Worm (Caenorhabditis elegans): Measurements from ENCODE around the gene ugt-18.

ugt-18 gene

DNA sequence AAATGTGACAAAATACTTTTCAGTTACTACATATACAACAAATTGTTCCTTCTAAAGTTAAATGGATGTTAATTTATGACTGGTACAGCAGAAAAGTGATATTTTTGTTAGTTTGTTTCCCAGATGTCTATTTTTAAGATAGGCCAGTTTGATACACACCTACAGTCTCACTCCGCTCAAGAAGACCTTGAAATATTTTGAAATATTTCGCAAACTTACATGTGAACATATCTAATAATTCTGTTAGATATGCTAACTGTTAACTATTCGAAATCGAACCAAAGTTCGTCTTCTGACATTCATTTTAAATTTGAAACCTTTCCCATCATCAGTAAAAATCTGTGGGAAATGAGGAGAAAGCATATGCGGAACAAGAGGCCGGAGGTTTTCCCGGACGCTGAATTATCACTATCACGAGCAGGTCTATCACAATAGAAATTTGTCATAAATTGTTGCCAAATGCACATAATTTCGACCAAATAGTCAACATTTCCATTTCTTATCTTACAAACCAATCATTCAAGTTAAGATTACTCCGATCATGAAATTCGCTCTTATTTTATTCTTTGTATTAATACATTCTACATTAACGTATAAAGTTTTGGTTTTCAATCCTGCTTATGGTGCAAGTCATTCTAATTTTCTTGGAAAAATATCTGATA is at the start of gene ugt-18, which contains the start of gene ZC443.4:
Gene ugt-18, plus strand, starts transcription at position 469 of the 662 bp plus-strand sequence.
Gene ZC443.4, minus strand, starts transcription at position 95 of the 662 bp plus-strand sequence.
- no peak for TF ChIP-seq unc-62 (GFP tag; optimal IDR thresholded peaks at IDR 0.05)

DNA sequence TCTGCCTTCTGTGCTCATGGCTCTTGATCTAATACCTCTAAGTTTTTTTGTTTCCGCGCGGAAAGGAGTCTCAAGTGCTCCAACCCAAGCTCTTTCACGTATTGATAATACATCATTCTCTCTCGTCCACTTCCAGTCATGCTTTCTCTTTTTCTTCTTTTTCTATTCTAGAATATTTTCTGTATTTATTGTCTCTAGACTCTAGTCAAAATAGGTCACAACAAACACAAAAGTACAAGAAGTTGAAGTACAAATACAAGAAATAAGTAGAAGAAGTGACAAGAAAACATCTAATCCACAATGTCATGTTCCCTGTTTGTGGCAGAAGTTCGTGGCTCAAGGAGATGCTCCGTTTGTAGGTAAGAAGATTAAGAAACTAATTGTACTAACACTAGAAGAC is 46.8 kb upstream of the ugt-18 start, which contains the start of gene ZC455.1:
Gene ZC455.1, plus strand, starts transcription at position 301 of the 400 bp plus-strand sequence.
- TF ChIP-seq unc-62 (GFP tag; optimal IDR thresholded peaks at IDR 0.05), result no peak

DNA sequence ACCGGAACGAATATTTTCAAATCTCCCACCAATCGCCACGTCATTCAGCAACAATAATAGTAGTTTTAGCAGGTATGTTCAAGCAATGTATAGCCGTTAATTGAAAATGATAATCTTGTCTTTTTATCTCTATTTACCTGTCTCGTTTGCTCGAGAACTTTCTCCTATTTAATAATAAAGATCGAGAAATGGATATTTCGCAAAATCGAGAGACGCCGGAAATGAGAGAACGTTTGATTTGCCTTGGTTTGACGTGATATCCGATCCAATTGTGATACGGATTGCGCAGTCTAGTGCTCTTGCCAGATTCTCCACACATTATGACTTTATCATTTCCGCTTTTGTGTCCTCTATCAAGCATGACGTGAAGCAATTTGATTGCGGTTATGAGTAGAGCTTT is 46.2 kb upstream of the ugt-18 start:
- TF ChIP-seq unc-62 (GFP tag; optimal IDR thresholded peaks at IDR 0.05), result no peak

- TF ChIP-seq unc-62 (GFP tag; optimal IDR thresholded peaks at IDR 0.05), result no peak
These were observed 39.8 kb upstream of the ugt-18 start for ce11 chrV:12780248-12780647.

ce11 chrV:12784861-12785260 is 35.2 kb upstream of the ugt-18 start, which contains the start of gene sre-20:
Gene sre-20 (minus strand): TSS chrV:12784961.
- no peak for TF ChIP-seq unc-62 (GFP tag; optimal IDR thresholded peaks at IDR 0.05)

ce11 chrV:12786340-12786739 is 33.7 kb upstream of the ugt-18 start:
- no peak for TF ChIP-seq unc-62 (GFP tag; optimal IDR thresholded peaks at IDR 0.05)

DNA sequence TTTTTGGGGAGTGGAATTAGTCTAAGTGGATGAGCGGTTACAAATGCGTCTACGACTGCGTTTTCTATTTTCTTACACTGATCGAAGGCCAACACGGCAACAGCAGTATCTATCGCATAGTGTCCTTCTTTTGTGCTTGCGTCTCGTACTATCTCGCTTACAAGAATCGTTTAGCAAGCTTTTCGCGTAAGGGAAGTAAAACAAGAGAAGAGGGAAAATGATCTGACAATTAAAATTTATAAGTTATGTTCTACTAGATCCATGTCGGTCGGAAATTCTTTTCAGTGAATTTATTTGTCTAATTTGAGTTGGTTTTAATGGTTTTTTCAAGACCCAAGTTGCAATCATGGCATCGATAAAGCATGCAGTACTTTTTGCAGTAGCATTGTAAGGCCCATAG is 33.0 kb upstream of the ugt-18 start, which contains the start of gene fkb-4:
Gene fkb-4, minus strand, starts transcription at position 101 of the 400 bp plus-strand sequence.
- TF ChIP-seq unc-62 (GFP tag; optimal IDR thresholded peaks at IDR 0.05), result no peak

DNA sequence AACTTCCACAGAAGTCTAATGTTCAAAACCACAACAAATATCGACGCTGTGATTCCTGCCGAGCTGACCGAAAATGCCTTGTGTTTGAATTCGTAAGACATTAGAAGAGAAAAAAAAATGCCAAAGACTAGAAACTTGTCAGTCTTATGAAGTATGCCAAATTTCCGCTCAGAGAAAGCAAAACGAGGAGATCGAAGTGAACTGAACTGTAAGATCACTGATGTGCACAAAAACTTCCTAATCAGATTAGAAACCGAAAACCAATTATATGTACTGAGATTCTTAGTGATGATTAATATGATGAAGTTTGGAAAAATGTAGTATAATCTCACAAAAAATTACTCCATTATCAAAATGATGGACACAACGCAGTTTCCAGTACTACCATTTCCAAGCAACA is 31.6 kb upstream of the ugt-18 start, which contains the start of gene srbc-44:
Gene srbc-44, minus strand, starts transcription at position 101 of the 400 bp plus-strand sequence.
- no peak for TF ChIP-seq unc-62 (GFP tag; optimal IDR thresholded peaks at IDR 0.05)

DNA sequence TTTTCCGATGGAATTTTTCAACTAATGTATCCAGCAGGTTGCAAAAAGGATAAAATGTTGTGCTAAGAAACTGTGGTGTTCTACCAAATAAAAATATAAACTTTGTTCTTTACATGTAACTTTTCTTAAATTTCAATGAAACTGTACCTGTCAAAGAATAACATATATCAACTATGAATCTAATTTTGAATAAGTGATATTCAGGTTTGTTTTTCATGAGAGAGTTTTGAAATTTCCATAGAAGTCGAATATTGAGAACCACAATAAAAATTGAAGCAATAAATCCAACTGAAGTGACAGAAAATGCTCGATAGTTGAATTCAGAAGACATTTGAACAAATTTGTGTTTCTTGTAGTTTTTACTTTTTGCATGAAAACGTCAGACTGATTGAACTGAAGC is 29.9 kb upstream of the ugt-18 start, which contains the start of gene srbc-43:
Gene srbc-43, minus strand, starts transcription at position 331 of the 400 bp plus-strand sequence.
- TF ChIP-seq unc-62 (GFP tag; optimal IDR thresholded peaks at IDR 0.05), result no peak

- no peak for TF ChIP-seq unc-62 (GFP tag; optimal IDR thresholded peaks at IDR 0.05)
These were observed 27.3 kb upstream of the ugt-18 start, which contains the start of gene ugt-5 for ce11 chrV:12792752-12793151. Gene ugt-5 (minus strand): TSS chrV:12792965.

ce11 chrV:12795196-12795595 is 24.9 kb upstream of the ugt-18 start, which contains the start of gene ugt-4:
Gene ugt-4 (minus strand): TSS chrV:12795336.
- no peak for TF ChIP-seq unc-62 (GFP tag; optimal IDR thresholded peaks at IDR 0.05)

- no peak for TF ChIP-seq unc-62 (GFP tag; optimal IDR thresholded peaks at IDR 0.05)
These were observed 24.1 kb upstream of the ugt-18 start for ce11 chrV:12795927-12796326.

DNA sequence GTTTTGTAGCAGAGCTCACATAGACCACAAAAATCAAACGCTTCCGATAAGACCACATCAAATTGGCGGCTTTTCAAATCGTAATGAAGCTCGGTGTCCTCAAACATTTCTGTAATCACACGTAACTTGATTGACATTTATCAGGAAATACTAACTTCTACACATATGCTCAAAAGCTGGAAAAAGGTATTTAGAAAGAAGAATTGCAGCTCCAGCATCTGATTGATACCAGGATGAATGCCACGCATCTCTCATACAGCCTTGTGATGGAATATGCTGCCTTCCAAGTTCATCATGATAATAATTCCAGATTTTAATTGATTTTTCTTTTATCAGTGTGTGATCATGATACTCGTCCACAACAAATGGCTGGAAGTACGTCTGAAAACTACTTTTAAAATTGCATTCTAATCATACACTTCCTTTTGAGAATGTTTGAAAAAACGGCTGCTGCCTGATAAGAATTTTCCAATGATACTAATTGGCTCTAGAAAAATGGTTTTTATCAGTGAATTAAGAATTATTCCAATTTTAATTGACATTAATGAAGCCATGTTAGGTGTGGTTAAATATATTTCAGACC is 23.1 kb upstream of the ugt-18 start:
- no peak for TF ChIP-seq unc-62 (GFP tag; optimal IDR thresholded peaks at IDR 0.05)

ce11 chrV:12797992-12798391 is 22.1 kb upstream of the ugt-18 start, which contains the start of gene ugt-6:
Gene ugt-6 (minus strand): TSS chrV:12798224.
- no peak for TF ChIP-seq unc-62 (GFP tag; optimal IDR thresholded peaks at IDR 0.05)

DNA sequence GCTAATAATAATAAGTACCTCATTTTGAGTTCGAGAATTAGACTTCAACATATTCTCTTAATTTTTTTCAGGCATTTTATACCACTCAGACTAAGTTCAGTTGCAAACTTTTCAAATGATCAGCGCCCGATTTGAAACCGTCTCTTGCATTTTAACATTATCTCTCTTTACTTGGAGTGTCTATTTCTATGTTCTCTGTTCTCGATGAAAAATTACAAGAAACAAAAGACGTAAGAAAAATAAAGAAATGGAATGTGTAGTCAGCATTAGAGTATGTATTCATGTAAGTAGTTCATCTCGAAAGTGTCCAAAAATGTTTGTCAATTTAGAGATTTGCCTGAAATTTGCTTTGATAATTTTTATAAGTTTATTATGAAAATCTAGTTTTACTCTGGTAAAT is 19.9 kb upstream of the ugt-18 start, which contains the start of gene ugt-3:
Gene ugt-3, minus strand, starts transcription at position 101 of the 400 bp plus-strand sequence.
- TF ChIP-seq unc-62 (GFP tag; optimal IDR thresholded peaks at IDR 0.05), result no peak

ce11 chrV:12803274-12803673 is 16.8 kb upstream of the ugt-18 start, which contains the start of gene srbc-45:
Gene srbc-45 (plus strand): TSS chrV:12803574.
- TF ChIP-seq unc-62 (GFP tag; optimal IDR thresholded peaks at IDR 0.05), result no peak

- TF ChIP-seq unc-62 (GFP tag; optimal IDR thresholded peaks at IDR 0.05), result no peak
These were observed 13.9 kb upstream of the ugt-18 start, which contains the start of gene ZC443.7 for ce11 chrV:12806190-12806589. Gene ZC443.7 (plus strand): TSS chrV:12806490.

Measured in whole organism, dauer.